Worm (Caenorhabditis elegans) whole organism, mixed stage, embryonic: ENCODE results near the gene nhr-201.

Source experiments
- M03D4.4 ChIP-seq: sonication (generic microtip); optimal IDR thresholded peaks from 2 replicates; lab custom pipeline; 2017; ENCODE audit warnings: mild to moderate bottlenecking, missing genetic modification characterization, missing compliant biosample characterization
- bed-3 ChIP-seq: fragments of 200-800 bp; sonication (Bioruptor generic); optimal IDR thresholded peaks from 3 replicates; lab custom pipeline; 2018; ENCODE audit warnings: mild to moderate bottlenecking, missing genetic modification characterization, moderate library complexity, missing compliant biosample characterization
- blmp-1 ChIP-seq: fragments of 150-350 bp; optimal IDR thresholded peaks from 2 replicates; lab custom pipeline; 2014; ENCODE audit warnings: missing biosample characterization, missing genetic modification characterization
- ceh-39 ChIP-seq: fragments of 150-350 bp; optimal IDR thresholded peaks from 2 replicates; lab custom pipeline; 2014; ENCODE audit warnings: missing biosample characterization, missing genetic modification characterization
- ceh-43 ChIP-seq: fragments of 200-800 bp; sonication (Bioruptor generic); optimal IDR thresholded peaks from 2 replicates; lab custom pipeline; 2018; ENCODE audit warnings: mild to moderate bottlenecking, missing genetic modification characterization, moderate library complexity, missing compliant biosample characterization
- ceh-83 ChIP-seq: fragments of 200-800 bp; sonication (Bioruptor generic); optimal IDR thresholded peaks from 2 replicates; lab custom pipeline; 2018; ENCODE audit warnings: mild to moderate bottlenecking, missing genetic modification characterization, missing compliant biosample characterization
- ces-1 ChIP-seq: fragments of 150-350 bp; optimal IDR thresholded peaks from 2 replicates; lab custom pipeline; 2014; ENCODE audit warnings: missing biosample characterization, missing genetic modification reagents, missing genetic modification characterization
- cnd-1 ChIP-seq: fragments of 200-800 bp; sonication (Bioruptor generic); optimal IDR thresholded peaks from 2 replicates; lab custom pipeline; 2018; ENCODE audit warnings: mild to moderate bottlenecking, missing genetic modification characterization, missing compliant biosample characterization
- drap-1 ChIP-seq: fragments of 200-800 bp; sonication (Bioruptor generic); optimal IDR thresholded peaks from 3 replicates; lab custom pipeline; 2018; ENCODE audit warnings: mild to moderate bottlenecking, missing genetic modification characterization, missing compliant biosample characterization
- elt-1 ChIP-seq: sonication (generic microtip); optimal IDR thresholded peaks from 2 replicates; lab custom pipeline; 2017; ENCODE audit warnings: missing genetic modification characterization, mild to moderate bottlenecking, missing compliant biosample characterization, antibody characterized with exemption, moderate library complexity, borderline replicate concordance; ENCODE audit not compliant: insufficient read depth
- elt-3 ChIP-seq: fragments of 150-350 bp; optimal IDR thresholded peaks from 2 replicates; lab custom pipeline; 2014; ENCODE audit warnings: missing biosample characterization, missing genetic modification characterization
- hlh-1 ChIP-seq: fragments of 150-350 bp; optimal IDR thresholded peaks from 2 replicates; lab custom pipeline; 2014; ENCODE audit warnings: missing biosample characterization, missing genetic modification reagents, missing genetic modification characterization
- lin-32 ChIP-seq: fragments of 200-800 bp; sonication (Bioruptor generic); optimal IDR thresholded peaks from 2 replicates; lab custom pipeline; 2018; ENCODE audit warnings: mild to moderate bottlenecking, missing genetic modification characterization, missing compliant biosample characterization
- lsy-2 ChIP-seq: fragments of 150-350 bp; optimal IDR thresholded peaks from 2 replicates; lab custom pipeline; 2014; ENCODE audit warnings: missing biosample characterization, missing genetic modification characterization
- mab-5 ChIP-seq: fragments of 150-350 bp; optimal IDR thresholded peaks from 2 replicates; lab custom pipeline; 2014; ENCODE audit warnings: missing biosample characterization, missing genetic modification characterization
- mep-1 ChIP-seq: fragments of 150-350 bp; optimal IDR thresholded peaks from 2 replicates; lab custom pipeline; 2017; ENCODE audit warnings: missing biosample characterization, missing genetic modification reagents, missing genetic modification characterization, inconsistent platforms
- mls-2 ChIP-seq: sonication (generic microtip); optimal IDR thresholded peaks from 2 replicates; lab custom pipeline; 2016; ENCODE audit warnings: mild to moderate bottlenecking, missing genetic modification characterization, moderate library complexity, missing compliant biosample characterization
- nhr-12 ChIP-seq: fragments of 150-350 bp; optimal IDR thresholded peaks from 2 replicates; lab custom pipeline; 2014; ENCODE audit warnings: missing biosample characterization, missing genetic modification characterization
- nhr-2 ChIP-seq: fragments of 150-350 bp; optimal IDR thresholded peaks from 2 replicates; lab custom pipeline; 2014; ENCODE audit warnings: missing biosample characterization, missing genetic modification characterization
- nhr-237 ChIP-seq: fragments of 150-350 bp; optimal IDR thresholded peaks from 2 replicates; lab custom pipeline; 2014; ENCODE audit warnings: missing biosample characterization, missing genetic modification characterization
- nhr-28 ChIP-seq: fragments of 150-350 bp; optimal IDR thresholded peaks from 2 replicates; lab custom pipeline; 2014; ENCODE audit warnings: missing biosample characterization, missing genetic modification characterization
- nhr-76 ChIP-seq: sonication (generic microtip); optimal IDR thresholded peaks from 2 replicates; lab custom pipeline; 2017; ENCODE audit warnings: missing biosample characterization, missing genetic modification characterization
- pha-4 ChIP-seq: fragments of 150-350 bp; optimal IDR thresholded peaks from 2 replicates; lab custom pipeline; 2018; ENCODE audit warnings: missing biosample characterization, missing genetic modification reagents, missing genetic modification characterization
- sem-2 ChIP-seq: fragments of 200-800 bp; sonication (Bioruptor generic); optimal IDR thresholded peaks from 2 replicates; lab custom pipeline; 2018; ENCODE audit warnings: mild to moderate bottlenecking, missing genetic modification characterization, missing compliant biosample characterization
- snpc-4 ChIP-seq: fragments of 150-350 bp; optimal IDR thresholded peaks from 2 replicates; lab custom pipeline; 2014; ENCODE audit warnings: missing biosample characterization, missing genetic modification characterization
- sptf-1 ChIP-seq: sonication (generic microtip); optimal IDR thresholded peaks from 2 replicates; lab custom pipeline; 2017; ENCODE audit warnings: mild to moderate bottlenecking, missing genetic modification characterization, moderate library complexity, missing compliant biosample characterization
- tbx-8 ChIP-seq: fragments of 200-800 bp; sonication (Bioruptor generic); optimal IDR thresholded peaks from 2 replicates; lab custom pipeline; 2018; ENCODE audit warnings: mild to moderate bottlenecking, missing genetic modification characterization, moderate library complexity, missing compliant biosample characterization
- unc-120 ChIP-seq: sonication (generic microtip); optimal IDR thresholded peaks from 2 replicates; lab custom pipeline; 2017; ENCODE audit warnings: missing genetic modification characterization, missing compliant biosample characterization; ENCODE audit not compliant: poor library complexity, severe bottlenecking
- unc-39 ChIP-seq: fragments of 150-350 bp; optimal IDR thresholded peaks from 2 replicates; lab custom pipeline; 2014; ENCODE audit warnings: missing biosample characterization, missing genetic modification characterization
- unc-62 ChIP-seq: fragments of 150-350 bp; optimal IDR thresholded peaks from 2 replicates; lab custom pipeline; 2014; ENCODE audit warnings: missing biosample characterization, missing genetic modification reagents, missing genetic modification characterization
- zip-8 ChIP-seq: fragments of 150-350 bp; optimal IDR thresholded peaks from 2 replicates; lab custom pipeline; 2014; ENCODE audit warnings: missing biosample characterization, missing genetic modification characterization
- ztf-11 ChIP-seq: fragments of 150-350 bp; optimal IDR thresholded peaks from 2 replicates; lab custom pipeline; 2014; ENCODE audit warnings: missing biosample characterization, missing genetic modification characterization

The nhr-201 gene

DNA sequence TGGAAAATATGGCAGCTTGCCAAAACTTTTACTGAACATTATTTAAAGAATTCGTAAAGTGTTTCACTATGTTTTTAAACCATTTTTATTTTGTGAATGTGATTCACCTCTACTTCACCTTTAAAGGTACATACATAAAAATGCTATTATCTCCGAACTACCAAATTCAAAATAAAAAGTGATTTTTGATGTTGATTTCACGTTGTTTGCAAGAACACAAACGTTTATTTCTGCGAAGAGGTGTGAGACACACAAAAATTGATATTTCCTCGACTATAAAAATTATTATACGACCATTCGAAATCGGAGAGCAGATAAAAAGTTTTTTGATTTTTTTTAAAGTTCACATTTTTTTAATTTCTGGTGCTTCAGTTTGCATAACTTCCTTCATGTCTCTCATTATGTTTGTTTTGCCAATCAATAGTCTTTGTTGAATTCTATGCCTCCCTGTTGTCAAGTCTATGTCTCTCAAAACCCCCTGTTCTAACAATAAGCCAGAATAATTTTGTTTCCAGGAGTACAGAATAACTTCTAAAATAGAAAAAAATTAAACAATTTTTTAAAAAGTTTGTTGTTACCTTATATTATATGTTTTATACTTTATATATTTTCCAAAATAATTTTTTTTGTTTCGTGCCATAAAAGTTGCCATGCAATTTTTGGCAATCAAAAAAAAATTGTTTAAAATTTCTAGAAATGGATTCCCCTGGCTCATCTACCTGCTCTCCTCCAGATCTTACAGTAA is 13.7 kb upstream of the nhr-201 start, which contains the start of gene nhr-123:
TSS of gene nhr-123 (plus strand) at position 695 of the 745 bp plus-strand sequence.
- TF ChIP-seq ztf-11 = no peak
- TF ChIP-seq pha-4 = no peak
- TF ChIP-seq zip-8 (tag; lab: Kevin White, UChicago) = no peak
- TF ChIP-seq sem-2 (GFP tag; lab: Kevin White, UChicago) = no peak
- TF ChIP-seq ces-1 (GFP tag; lab: Kevin White, UChicago) = no peak
- no peak for TF ChIP-seq snpc-4 (tag; lab: Kevin White, UChicago)

- TF ChIP-seq blmp-1 = no peak
- TF ChIP-seq tbx-8 (GFP tag; lab: Kevin White, UChicago) = no peak
- no peak for TF ChIP-seq bed-3 (GFP tag; lab: Kevin White, UChicago)
- no peak for TF ChIP-seq unc-39 (tag; lab: Kevin White, UChicago)
- no peak for TF ChIP-seq drap-1 (GFP tag; lab: Kevin White, UChicago)
- TF ChIP-seq nhr-12 (tag; lab: Kevin White, UChicago) = no peak
- no peak for TF ChIP-seq unc-120 (tag; lab: Kevin White, UChicago)
- TF ChIP-seq nhr-237 = no peak
- TF ChIP-seq nhr-2 (tag; lab: Kevin White, UChicago) = no peak
- TF ChIP-seq ceh-39 (tag; lab: Kevin White, UChicago) = no peak
- no peak for TF ChIP-seq lin-32
- TF ChIP-seq mep-1 (tag; lab: Kevin White, UChicago) = no peak
- no peak for TF ChIP-seq hlh-1
- no peak for TF ChIP-seq cnd-1 (tag; lab: Kevin White, UChicago)
- TF ChIP-seq mls-2 = no peak
- no peak for TF ChIP-seq pha-4
- TF ChIP-seq ceh-83 (GFP tag; lab: Kevin White, UChicago) = no peak
These were observed 11.1 kb upstream of the nhr-201 start, which contains the start of gene nhr-98 for ce11 chrV:453569-453968. Gene nhr-98, plus strand, starts transcription at chrV:453869.

DNA sequence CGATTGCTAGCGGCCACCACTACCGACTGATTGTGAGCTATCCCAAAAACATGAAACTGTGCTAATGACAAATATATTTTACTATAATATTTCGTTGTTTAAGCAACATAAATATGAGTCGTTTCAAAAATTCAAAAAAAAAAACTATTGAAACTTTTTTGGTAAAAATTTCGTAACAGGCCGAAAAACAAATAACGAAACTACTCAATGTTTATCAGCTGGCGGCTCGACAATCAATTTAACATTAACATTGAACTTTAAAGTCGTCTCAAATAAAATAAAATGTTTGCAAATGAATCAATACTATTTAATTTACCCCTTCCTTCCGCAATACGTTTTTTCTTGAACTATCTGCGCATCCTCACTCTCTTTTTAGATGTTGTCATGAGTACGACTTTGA is 6.8 kb upstream of the nhr-201 start:
- TF ChIP-seq unc-62 = no peak
- no peak for TF ChIP-seq mab-5 (tag; lab: Kevin White, UChicago)
- no peak for TF ChIP-seq lsy-2 (tag; lab: Kevin White, UChicago)
- no peak for TF ChIP-seq nhr-28 (tag; lab: Kevin White, UChicago)
- TF ChIP-seq ceh-43 (GFP tag; lab: Kevin White, UChicago) = no peak
- TF ChIP-seq, all 35 proteins: peak for 0

ce11 chrV:459464-459863 is 5.2 kb upstream of the nhr-201 start, which contains the start of gene nhr-203:
Gene nhr-203, plus strand, starts transcription at chrV:459795.
- TF ChIP-seq mep-1 (tag; lab: Kevin White, UChicago) = no peak
- no peak for TF ChIP-seq nhr-76 (tag; lab: Kevin White, UChicago)
- no peak for TF ChIP-seq M03D4.4
- no peak for TF ChIP-seq nhr-12 (tag; lab: Kevin White, UChicago)
- no peak for TF ChIP-seq nhr-28 (tag; lab: Kevin White, UChicago)
- TF ChIP-seq sem-2 (GFP tag; lab: Kevin White, UChicago) = no peak
- no peak for TF ChIP-seq ztf-11
- no peak for TF ChIP-seq unc-62
- TF ChIP-seq elt-3 = no peak
- no peak for TF ChIP-seq unc-39 (tag; lab: Kevin White, UChicago)
- TF ChIP-seq ceh-39 (tag; lab: Kevin White, UChicago) = no peak
- no peak for TF ChIP-seq sptf-1 (tag; lab: Kevin White, UChicago)
- TF ChIP-seq nhr-2 (tag; lab: Kevin White, UChicago) = no peak
- no peak for TF ChIP-seq zip-8 (tag; lab: Kevin White, UChicago)

DNA sequence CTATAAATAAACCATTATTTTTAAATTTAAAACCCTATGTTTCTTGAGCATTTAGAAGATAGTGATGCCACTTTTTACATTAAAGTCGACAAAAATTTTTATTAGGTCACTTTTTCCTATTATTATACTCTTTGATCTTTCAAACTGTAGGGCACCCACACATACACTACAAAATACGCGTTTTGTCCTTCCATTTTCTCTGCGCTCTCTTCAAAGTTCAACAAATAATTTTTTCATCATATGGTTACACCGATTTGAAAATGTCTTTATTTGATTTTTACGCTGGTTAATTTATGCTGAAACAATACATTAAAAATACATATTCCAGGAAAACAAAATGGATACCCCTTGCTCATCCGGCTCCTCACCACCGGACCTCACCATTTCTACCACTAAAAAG is 2.4 kb upstream of the nhr-201 start, which contains the start of gene nhr-202:
TSS of gene nhr-202 (plus strand) at position 326 of the 400 bp plus-strand sequence.
- no peak for TF ChIP-seq blmp-1
- no peak for TF ChIP-seq lsy-2 (tag; lab: Kevin White, UChicago)
- TF ChIP-seq mab-5 (tag; lab: Kevin White, UChicago) = no peak
- TF ChIP-seq elt-1 (tag; lab: Kevin White, UChicago) = no peak
- TF ChIP-seq mls-2 = no peak
- no peak for TF ChIP-seq elt-3
- no peak for TF ChIP-seq sem-2 (GFP tag; lab: Kevin White, UChicago)
- no peak for TF ChIP-seq ces-1 (GFP tag; lab: Kevin White, UChicago)
- TF ChIP-seq ceh-39 (tag; lab: Kevin White, UChicago) = no peak
- no peak for TF ChIP-seq sptf-1 (tag; lab: Kevin White, UChicago)
- no peak for TF ChIP-seq drap-1 (GFP tag; lab: Kevin White, UChicago)
- TF ChIP-seq nhr-12 (tag; lab: Kevin White, UChicago) = no peak
- TF ChIP-seq nhr-76 (tag; lab: Kevin White, UChicago) = no peak
- TF ChIP-seq ceh-83 (GFP tag; lab: Kevin White, UChicago) = no peak
- TF ChIP-seq snpc-4 (tag; lab: Kevin White, UChicago) = no peak
